Worm (Caenorhabditis elegans) whole organism, late embryonic: Measurements from ENCODE around the gene hlh-6.

Experiments used
- C08G9.2 ChIP-seq: sonication (generic microtip); optimal IDR thresholded peaks from 2 replicates; lab custom pipeline; 2016; ENCODE audit warnings: mild to moderate bottlenecking, missing genetic modification characterization, moderate library complexity, missing compliant biosample characterization
- C38D4.7 ChIP-seq: fragments of 200-800 bp; sonication (Bioruptor generic); optimal IDR thresholded peaks from 2 replicates; lab custom pipeline; 2018; ENCODE audit warnings: mild to moderate bottlenecking, missing genetic modification characterization, moderate library complexity, missing compliant biosample characterization
- F13H6.1 ChIP-seq: sonication (generic microtip); optimal IDR thresholded peaks from 2 replicates; lab custom pipeline; 2016; ENCODE audit warnings: missing genetic modification characterization, missing compliant biosample characterization
- Y22D7AL.16 ChIP-seq: sonication (generic microtip); optimal IDR thresholded peaks from 2 replicates; lab custom pipeline; 2016; ENCODE audit warnings: missing genetic modification characterization, missing compliant biosample characterization
- ahr-1 ChIP-seq: sonication (generic microtip); optimal IDR thresholded peaks from 2 replicates; lab custom pipeline; 2016; ENCODE audit warnings: missing genetic modification characterization, missing compliant biosample characterization
- ceh-18 ChIP-seq: sonication (generic microtip); optimal IDR thresholded peaks from 2 replicates; lab custom pipeline; 2016; ENCODE audit warnings: missing genetic modification characterization, missing compliant biosample characterization
- ceh-19 ChIP-seq: fragments of 200-800 bp; sonication (Bioruptor generic); optimal IDR thresholded peaks from 2 replicates; lab custom pipeline; 2018; ENCODE audit warnings: mild to moderate bottlenecking, missing genetic modification characterization, missing compliant biosample characterization
- ceh-22 ChIP-seq: sonication (generic microtip); optimal IDR thresholded peaks from 2 replicates; lab custom pipeline; 2017; ENCODE audit warnings: missing biosample characterization, missing genetic modification characterization
- ceh-31 ChIP-seq: sonication (generic microtip); optimal IDR thresholded peaks from 2 replicates; lab custom pipeline; 2016; ENCODE audit warnings: missing genetic modification characterization, missing compliant biosample characterization
- ceh-34 ChIP-seq: sonication (generic microtip); optimal IDR thresholded peaks from 2 replicates; lab custom pipeline; 2016; ENCODE audit warnings: mild to moderate bottlenecking, missing genetic modification characterization, missing compliant biosample characterization
- ceh-45 ChIP-seq: fragments of 200-800 bp; sonication (Bioruptor generic); IDR thresholded peaks from 2 replicates; pipeline ENCODE4 v1.3.6; 2022; ENCODE audit warnings: missing genetic modification reagents, missing genetic modification characterization, missing compliant biosample characterization
- ceh-6 ChIP-seq: fragments of 200-800 bp; sonication (Bioruptor generic); optimal IDR thresholded peaks from 2 replicates; lab custom pipeline; 2018; ENCODE audit warnings: mild to moderate bottlenecking, missing genetic modification characterization, missing compliant biosample characterization
- dve-1 ChIP-seq: sonication (generic microtip); optimal IDR thresholded peaks from 2 replicates; lab custom pipeline; 2017; ENCODE audit warnings: antibody characterized with exemption, mild to moderate bottlenecking, missing genetic modification characterization, missing compliant biosample characterization
- elt-2 ChIP-seq: sonication (generic microtip); optimal IDR thresholded peaks from 2 replicates; lab custom pipeline; 2016; ENCODE audit warnings: missing genetic modification reagents, missing genetic modification characterization, missing compliant biosample characterization
- elt-4 ChIP-seq: sonication (generic microtip); optimal IDR thresholded peaks from 2 replicates; lab custom pipeline; 2016; ENCODE audit warnings: missing genetic modification characterization, missing compliant biosample characterization
- ets-4 ChIP-seq: sonication (generic microtip); optimal IDR thresholded peaks from 2 replicates; lab custom pipeline; 2016; ENCODE audit warnings: missing genetic modification characterization, missing compliant biosample characterization
- gmeb-2 ChIP-seq: sonication (generic microtip); optimal IDR thresholded peaks from 2 replicates; lab custom pipeline; 2016; ENCODE audit warnings: missing genetic modification characterization, inconsistent platforms, missing compliant biosample characterization
- hlh-15 ChIP-seq: sonication (generic microtip); optimal IDR thresholded peaks from 2 replicates; lab custom pipeline; 2016; ENCODE audit warnings: missing genetic modification characterization, missing compliant biosample characterization
- hlh-30 ChIP-seq: sonication (generic microtip); optimal IDR thresholded peaks from 2 replicates; lab custom pipeline; 2017; ENCODE audit warnings: antibody characterized with exemption, missing genetic modification characterization, missing compliant biosample characterization; ENCODE audit not compliant: insufficient read depth
- hlh-8 ChIP-seq: sonication (generic microtip); optimal IDR thresholded peaks from 2 replicates; lab custom pipeline; 2016; ENCODE audit warnings: missing genotype, missing genetic modification characterization, missing compliant biosample characterization
- nfya-1 ChIP-seq: sonication (generic microtip); optimal IDR thresholded peaks from 2 replicates; lab custom pipeline; 2017; ENCODE audit warnings: missing genetic modification characterization, mild to moderate bottlenecking, missing compliant biosample characterization, antibody characterized with exemption, moderate library complexity
- nhr-11 ChIP-seq: fragments of 150-350 bp; optimal IDR thresholded peaks from 2 replicates; lab custom pipeline; 2014; ENCODE audit warnings: missing biosample characterization, missing genetic modification characterization
- nhr-232 ChIP-seq: sonication (generic microtip); optimal IDR thresholded peaks from 2 replicates; lab custom pipeline; 2016; ENCODE audit warnings: missing genetic modification characterization, missing compliant biosample characterization
- npax-4 ChIP-seq: sonication (generic microtip); optimal IDR thresholded peaks from 2 replicates; lab custom pipeline; 2016; ENCODE audit warnings: missing genetic modification characterization, missing compliant biosample characterization
- odd-2 ChIP-seq: sonication (generic microtip); optimal IDR thresholded peaks from 2 replicates; lab custom pipeline; 2017; ENCODE audit warnings: antibody characterized with exemption, mild to moderate bottlenecking, missing genetic modification characterization, missing compliant biosample characterization
- pat-9 ChIP-seq: fragments of 200-800 bp; sonication (Bioruptor generic); optimal IDR thresholded peaks from 2 replicates; lab custom pipeline; 2018; ENCODE audit warnings: mild to moderate bottlenecking, missing genetic modification characterization, moderate library complexity, missing compliant biosample characterization
- pax-1 ChIP-seq: fragments of 150-350 bp; optimal IDR thresholded peaks from 2 replicates; lab custom pipeline; 2014; ENCODE audit warnings: missing biosample characterization, missing genetic modification characterization
- pha-2 ChIP-seq: sonication (generic microtip); optimal IDR thresholded peaks from 2 replicates; lab custom pipeline; 2017; ENCODE audit warnings: mild to moderate bottlenecking, missing genetic modification characterization, missing compliant biosample characterization
- pha-4 ChIP-seq: fragments of 150-350 bp; optimal IDR thresholded peaks from 2 replicates; lab custom pipeline; 2018; ENCODE audit warnings: missing biosample characterization, missing genetic modification reagents, missing genetic modification characterization
- pqm-1 ChIP-seq: sonication (generic microtip); optimal IDR thresholded peaks from 2 replicates; lab custom pipeline; 2016; ENCODE audit warnings: missing genetic modification characterization, missing compliant biosample characterization
- pros-1 ChIP-seq: fragments of 150-350 bp; optimal IDR thresholded peaks from 2 replicates; lab custom pipeline; 2014; ENCODE audit warnings: missing biosample characterization, missing genetic modification reagents, missing genetic modification characterization
- ref-2 ChIP-seq: sonication (generic microtip); optimal IDR thresholded peaks from 2 replicates; lab custom pipeline; 2016; ENCODE audit warnings: missing genetic modification characterization, missing compliant biosample characterization
- rnt-1 ChIP-seq: sonication (generic microtip); optimal IDR thresholded peaks from 2 replicates; lab custom pipeline; 2016; ENCODE audit warnings: missing genetic modification characterization, missing compliant biosample characterization
- sdc-2 ChIP-seq: sonication (generic microtip); optimal IDR thresholded peaks from 2 replicates; lab custom pipeline; 2016; ENCODE audit warnings: missing genotype, missing genetic modification characterization, missing compliant biosample characterization
- sox-2 ChIP-seq: fragments of 200-800 bp; sonication (Bioruptor generic); IDR thresholded peaks from 2 replicates; pipeline ENCODE4 v1.3.6; 2022; ENCODE audit warnings: missing genetic modification reagents, missing genetic modification characterization, missing compliant biosample characterization
- sox-4 ChIP-seq: sonication (generic microtip); optimal IDR thresholded peaks from 2 replicates; lab custom pipeline; 2017; ENCODE audit warnings: mild to moderate bottlenecking, missing genetic modification characterization, inconsistent platforms, missing compliant biosample characterization
- tbx-2 ChIP-seq: sonication (generic microtip); optimal IDR thresholded peaks from 2 replicates; lab custom pipeline; 2016; ENCODE audit warnings: missing genetic modification characterization, missing compliant biosample characterization
- ttx-3 ChIP-seq: sonication (generic microtip); optimal IDR thresholded peaks from 2 replicates; lab custom pipeline; 2016; ENCODE audit warnings: missing genetic modification reagents, missing genetic modification characterization, missing compliant biosample characterization
- unc-42 ChIP-seq: sonication (generic microtip); optimal IDR thresholded peaks from 2 replicates; lab custom pipeline; 2016; ENCODE audit warnings: missing genotype, missing genetic modification characterization, missing compliant biosample characterization
- unc-55 ChIP-seq: sonication (generic microtip); optimal IDR thresholded peaks from 2 replicates; lab custom pipeline; 2017; ENCODE audit warnings: missing biosample characterization, missing genetic modification reagents, missing genetic modification characterization

The hlh-6 gene

ce11 chrII:9603419-9603818, 11.2 kb downstream of the hlh-6 start:
- TF ChIP-seq pha-4: no peak
- TF ChIP-seq hlh-8 (tag; lab: Kevin White, UChicago): no peak
- peak; percentile 2 for TF ChIP-seq ceh-34 (tag; lab: Kevin White, UChicago)
- TF ChIP-seq Y22D7AL.16: no peak
- peak; percentile 10 for TF ChIP-seq ref-2 (tag; lab: Kevin White, UChicago)
- TF ChIP-seq C08G9.2: no peak
- peak; percentile 84 for TF ChIP-seq ceh-18
- TF ChIP-seq unc-42: peak; percentile 33
- TF ChIP-seq elt-2 (tag; lab: Kevin White, UChicago): peak; percentile 59
- TF ChIP-seq hlh-15 (tag; lab: Kevin White, UChicago): no peak
- TF ChIP-seq rnt-1 (tag; lab: Kevin White, UChicago): peak; percentile 42
- no peak for TF ChIP-seq sdc-2 (tag; lab: Kevin White, UChicago)
- TF ChIP-seq hlh-30 (tag; lab: Kevin White, UChicago): peak; percentile 96
- no peak for TF ChIP-seq ttx-3
- peak; percentile 52 for TF ChIP-seq dve-1 (tag; lab: Kevin White, UChicago)
- no peak for TF ChIP-seq odd-2 (tag; lab: Kevin White, UChicago)
- TF ChIP-seq pax-1 (tag; lab: Kevin White, UChicago): peak; percentile 32
- TF ChIP-seq pros-1 (tag; lab: Kevin White, UChicago): peak; percentile 41
- TF ChIP-seq sox-4: no peak
- TF ChIP-seq F13H6.1: peak; percentile 62
- no peak for TF ChIP-seq gmeb-2 (tag; lab: Kevin White, UChicago)
- TF ChIP-seq unc-55: peak; percentile 85
- TF ChIP-seq ceh-19 (GFP tag; lab: Kevin White, UChicago): no peak
- TF ChIP-seq ets-4: no peak
- TF ChIP-seq tbx-2: peak; percentile 55
- TF ChIP-seq ceh-6 (GFP tag; lab: Kevin White, UChicago): no peak
- TF ChIP-seq ceh-31: peak; percentile 41
- TF ChIP-seq nfya-1 (tag; lab: Kevin White, UChicago): peak; percentile 76
- no peak for TF ChIP-seq elt-4
- peak; percentile 8 for TF ChIP-seq pqm-1 (tag; lab: Kevin White, UChicago)
- TF ChIP-seq, all 69 proteins: peak for 16

ce11 chrII:9602566-9602965, 12.1 kb downstream of the hlh-6 start:
- TF ChIP-seq nhr-11 (tag; lab: Kevin White, UChicago) (no peak), ceh-22 (tag; lab: Kevin White, UChicago) (no peak), sox-4 (no peak), rnt-1 (tag; lab: Kevin White, UChicago) (no peak), npax-4 (tag; lab: Kevin White, UChicago) (no peak), ceh-45 (GFP tag; lab: Robert Waterston, UW) (no peak), pha-2 (tag; lab: Kevin White, UChicago) (no peak), ceh-18 (no peak), sox-2 (GFP tag; lab: Robert Waterston, UW) (no peak), unc-55 (no peak), pat-9 (tag; lab: Kevin White, UChicago) (no peak), elt-2 (tag; lab: Kevin White, UChicago) (no peak), ahr-1 (tag; lab: Kevin White, UChicago) (no peak), C38D4.7 (GFP tag; lab: Kevin White, UChicago) (no peak)

ce11 chrII:9601679-9602078, 12.9 kb downstream of the hlh-6 start:
- TF ChIP-seq nhr-232 (tag; lab: Kevin White, UChicago) (no peak), hlh-30 (tag; lab: Kevin White, UChicago) (peak; percentile 40)
